Worm (Caenorhabditis elegans) whole organism, L1 larva: ENCODE results near the gene nlp-47.
A peak's percentile ranks its signal among the peaks of the same experiment; 100 is the strongest.
"Not testable (repeated sequence)": the region's sequence is repeated elsewhere in the genome, so short reads cannot be mapped to it uniquely, and the experiment has no call there.

Source experiments
- C16A3.4 ChIP-seq: fragments of 150-350 bp; optimal IDR thresholded peaks from 2 replicates; lab custom pipeline; 2014; ENCODE audit warnings: missing biosample characterization, missing genetic modification characterization
- dsc-1 ChIP-seq: sonication (generic microtip); optimal IDR thresholded peaks from 2 replicates; lab custom pipeline; 2016; ENCODE audit warnings: mild to moderate bottlenecking, missing genetic modification characterization, missing compliant biosample characterization
- efl-1 ChIP-seq, 4 experiments: fragments of 150-350 bp; optimal IDR thresholded peaks in 3 of 4; peaks in 1 of 4; 1 replicate in 1 of 4; 2 replicates in 3 of 4; lab custom pipeline; 2014; ENCODE audit warnings: missing biosample characterization in 2 of 4, missing genetic modification characterization in 2 of 4, missing genetic modification reagents in 2 of 4
- egl-13 ChIP-seq: sonication (generic microtip); optimal IDR thresholded peaks from 2 replicates; lab custom pipeline; 2016; ENCODE audit warnings: missing genotype, missing genetic modification reagents, missing genetic modification characterization, missing compliant biosample characterization
- elt-2 ChIP-seq: sonication (generic microtip); optimal IDR thresholded peaks from 2 replicates; lab custom pipeline; 2016; ENCODE audit warnings: missing genetic modification characterization, mild to moderate bottlenecking, inconsistent platforms, missing compliant biosample characterization, missing genetic modification reagents
- hlh-4 ChIP-seq: sonication (generic microtip); optimal IDR thresholded peaks from 2 replicates; lab custom pipeline; 2016; ENCODE audit warnings: mild to moderate bottlenecking, missing genetic modification characterization, missing compliant biosample characterization
- jun-1 ChIP-seq: fragments of 150-350 bp; optimal IDR thresholded peaks from 2 replicates; lab custom pipeline; 2014; ENCODE audit warnings: missing biosample characterization, missing genetic modification reagents, missing genetic modification characterization
- lin-14 ChIP-seq: fragments of 200-800 bp; sonication (Bioruptor generic); optimal IDR thresholded peaks from 2 replicates; lab custom pipeline; 2018; ENCODE audit warnings: mild to moderate bottlenecking, missing genetic modification characterization, moderate library complexity, missing compliant biosample characterization
- lir-3 ChIP-seq: sonication (generic microtip); optimal IDR thresholded peaks from 2 replicates; lab custom pipeline; 2016; ENCODE audit warnings: mild to moderate bottlenecking, missing genetic modification characterization, moderate library complexity, missing compliant biosample characterization; ENCODE audit not compliant: poor library complexity
- mab-9 ChIP-seq: fragments of 200-800 bp; sonication (Bioruptor generic); IDR thresholded peaks from 2 replicates; pipeline ENCODE4 v1.3.6; 2022; ENCODE audit warnings: missing genetic modification reagents, missing genetic modification characterization, missing compliant biosample characterization
- mef-2 ChIP-seq: fragments of 150-350 bp; optimal IDR thresholded peaks from 2 replicates; lab custom pipeline; 2014; ENCODE audit warnings: missing biosample characterization, missing genetic modification characterization
- nhr-19 ChIP-seq: fragments of 200-800 bp; sonication (Bioruptor generic); conservative IDR thresholded peaks from 2 replicates; pipeline ENCODE4 v1.3.6; 2022; ENCODE audit warnings: missing genetic modification characterization, missing compliant biosample characterization
- nhr-47 ChIP-seq: sonication (generic microtip); optimal IDR thresholded peaks from 2 replicates; lab custom pipeline; 2016; ENCODE audit warnings: mild to moderate bottlenecking, missing genetic modification characterization, moderate library complexity, missing compliant biosample characterization
- nhr-84 ChIP-seq: sonication (generic microtip); optimal IDR thresholded peaks from 2 replicates; lab custom pipeline; 2017; ENCODE audit warnings: missing biosample characterization, missing genetic modification characterization
- snpc-4 ChIP-seq: fragments of 150-350 bp; optimal IDR thresholded peaks from 2 replicates; lab custom pipeline; 2014; ENCODE audit warnings: missing biosample characterization, missing genetic modification characterization
- swsn-7 ChIP-seq: sonication (generic microtip); optimal IDR thresholded peaks from 2 replicates; lab custom pipeline; 2016; ENCODE audit warnings: missing genetic modification characterization, missing compliant biosample characterization
- unc-62 ChIP-seq: fragments of 150-350 bp; optimal IDR thresholded peaks from 2 replicates; lab custom pipeline; 2014; ENCODE audit warnings: missing biosample characterization, missing genetic modification reagents, missing genetic modification characterization
- unc-86 ChIP-seq: sonication (generic microtip); optimal IDR thresholded peaks from 2 replicates; lab custom pipeline; 2016; ENCODE audit warnings: missing genetic modification characterization, missing compliant biosample characterization
- unc-98 ChIP-seq: fragments of 200-800 bp; sonication (Bioruptor generic); IDR thresholded peaks from 2 replicates; pipeline ENCODE4 v1.3.6; 2022; ENCODE audit warnings: missing genetic modification characterization, missing compliant biosample characterization
- vab-15 ChIP-seq: sonication (generic microtip); optimal IDR thresholded peaks from 2 replicates; lab custom pipeline; 2017; ENCODE audit warnings: missing genotype, mild to moderate bottlenecking, missing genetic modification characterization, missing compliant biosample characterization
- zip-4 ChIP-seq: fragments of 200-800 bp; sonication (Bioruptor generic); optimal IDR thresholded peaks from 2 replicates; lab custom pipeline; 2018; ENCODE audit warnings: mild to moderate bottlenecking, missing genetic modification characterization, moderate library complexity, missing compliant biosample characterization

Gene nlp-47

ce11 chrIV:5290547-5290946 lies at the start of gene nlp-47:
TSS of gene nlp-47 (plus strand) at chrIV:5290847.
- TF ChIP-seq dsc-1 = peak; percentile 62
- no peak for TF ChIP-seq unc-98 (GFP tag; lab: Robert Waterston, UW)

- not testable (repeated sequence) for TF ChIP-seq swsn-7; lin-14 (GFP tag; lab: Kevin White, UChicago); jun-1 (tag; lab: Kevin White, UChicago)
These were observed 36.0 kb upstream of the nlp-47 start, which contains the start of gene F36H12.10 for ce11 chrIV:5254678-5255077. TSS of gene F36H12.10 (minus strand) at chrIV:5254778.

- TF ChIP-seq nhr-84 (tag; lab: Kevin White, UChicago); elt-2 (tag; lab: Kevin White, UChicago); zip-4 (GFP tag; lab: Kevin White, UChicago): not testable (repeated sequence)
These were observed 33.9 kb upstream of the nlp-47 start, which contains the start of gene F36H12.9 for ce11 chrIV:5256731-5257130. TSS of gene F36H12.9 (plus strand) at chrIV:5257031.

- not testable (repeated sequence) for TF ChIP-seq mef-2 (tag; lab: Kevin White, UChicago); hlh-4; mab-9 (GFP tag; lab: Robert Waterston, UW)
These were observed 32.3 kb upstream of the nlp-47 start, which contains the start of gene ttbk-2.1 for ce11 chrIV:5258385-5258784. TSS of gene ttbk-2.1 (plus strand) at chrIV:5258685.

ce11 chrIV:5260289-5260688 lies 30.4 kb upstream of the nlp-47 start, which contains the start of gene msp-19:
TSS of gene msp-19 (plus strand) at chrIV:5260589.
- not testable (repeated sequence) for TF ChIP-seq unc-86; lin-14 (GFP tag; lab: Kevin White, UChicago); egl-13 (tag; lab: Kevin White, UChicago)

ce11 chrIV:5261786-5262185 lies 28.9 kb upstream of the nlp-47 start:
- TF ChIP-seq nhr-19 (GFP tag; lab: Robert Waterston, UW) = peak; percentile 52

- peak; percentile 70 for TF ChIP-seq nhr-19 (GFP tag; lab: Robert Waterston, UW)
- TF ChIP-seq snpc-4 (tag; lab: Kevin White, UChicago) = peak; percentile 85
- peak; percentile 1 for TF ChIP-seq elt-2 (tag; lab: Kevin White, UChicago)
- peak; percentile 25 for TF ChIP-seq nhr-47 (tag; lab: Kevin White, UChicago)
These were observed 25.9 kb upstream of the nlp-47 start for ce11 chrIV:5264700-5265210.

- no peak for TF ChIP-seq vab-15
- no peak for TF ChIP-seq lir-3 (tag; lab: Kevin White, UChicago)
These were observed 24.2 kb upstream of the nlp-47 start, which contains the start of gene F36H12.5 for ce11 chrIV:5266474-5266873. TSS of gene F36H12.5 (plus strand) at chrIV:5266774.

- TF ChIP-seq unc-86 (no peak), jun-1 (tag; lab: Kevin White, UChicago) (no peak), C16A3.4 (no peak), unc-62 (GFP tag; lab: Kevin White, UChicago) (no peak), efl-1 (optimal IDR thresholded peaks at IDR 0.05; lab: Kevin White, UChicago) (no peak), efl-1 (GFP tag; optimal IDR thresholded peaks at IDR 0.05 in 1 of 2; lab: Kevin White, UChicago) (peak in 1 of 2 experiments; percentile 74)
These were observed 21.8 kb upstream of the nlp-47 start, which contains the start of gene F36H12.4 for ce11 chrIV:5268803-5269202. TSS of gene F36H12.4 (plus strand) at chrIV:5269103.
